Fruit fly (Drosophila melanogaster): Measurements from ENCODE around the gene Cyp4d2.

dm6 chrX:2180750-2181261, 5.0 kb downstream of the Cyp4d2 start, which contains the start of gene pn:
- TF ChIP-seq fd96Ca (GFP tag; IDR thresholded peaks at IDR 0.05) (no peak), CG10348 (GFP tag; IDR thresholded peaks at IDR 0.05) (no peak), Pif1A (GFP tag; optimal IDR thresholded peaks at IDR 0.05) (no peak)
